Worm (Caenorhabditis elegans): Measurements from ENCODE around the gene R155.3.

DNA sequence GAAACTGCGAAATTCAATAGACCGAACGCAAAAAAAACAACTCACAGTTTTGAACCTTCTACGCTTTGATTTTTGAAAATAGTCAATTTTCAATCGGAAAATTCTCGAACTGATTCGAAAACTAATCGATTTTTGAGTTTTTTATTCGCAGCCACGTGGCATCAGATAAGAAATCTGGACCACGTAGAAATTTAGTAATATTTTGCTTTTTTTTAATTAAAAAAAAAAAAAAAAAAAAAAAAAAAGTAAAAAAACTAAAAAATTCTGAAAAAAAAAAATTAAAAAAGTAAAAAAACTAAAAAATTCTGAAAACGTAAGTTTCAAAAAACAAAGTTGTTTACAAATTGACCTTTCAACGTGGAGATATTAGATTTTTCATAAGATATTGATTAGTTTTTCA is at the start of gene R155.3:
- TF ChIP-seq lin-13 (tag; optimal IDR thresholded peaks at IDR 0.05) (no peak), nhr-237 (tag; optimal IDR thresholded peaks at IDR 0.05) (no peak), pha-4 (tag; optimal IDR thresholded peaks at IDR 0.05) (no peak), ces-1 (GFP tag; optimal IDR thresholded peaks at IDR 0.05) (no peak), unc-62 (GFP tag; optimal IDR thresholded peaks at IDR 0.05) (no peak), elt-3 (tag; optimal IDR thresholded peaks at IDR 0.05) (no peak), nhr-12 (tag; optimal IDR thresholded peaks at IDR 0.05) (no peak), unc-39 (tag; optimal IDR thresholded peaks at IDR 0.05) (no peak), mep-1 (tag; optimal IDR thresholded peaks at IDR 0.05) (no peak), M03D4.4 (tag; optimal IDR thresholded peaks at IDR 0.05) (no peak)
